Fruit fly (Drosophila melanogaster): ENCODE results near the gene CkIIalpha-i1.
A peak's percentile ranks its signal among the peaks of the same experiment; 100 is the strongest.

The CkIIalpha-i1 gene

DNA sequence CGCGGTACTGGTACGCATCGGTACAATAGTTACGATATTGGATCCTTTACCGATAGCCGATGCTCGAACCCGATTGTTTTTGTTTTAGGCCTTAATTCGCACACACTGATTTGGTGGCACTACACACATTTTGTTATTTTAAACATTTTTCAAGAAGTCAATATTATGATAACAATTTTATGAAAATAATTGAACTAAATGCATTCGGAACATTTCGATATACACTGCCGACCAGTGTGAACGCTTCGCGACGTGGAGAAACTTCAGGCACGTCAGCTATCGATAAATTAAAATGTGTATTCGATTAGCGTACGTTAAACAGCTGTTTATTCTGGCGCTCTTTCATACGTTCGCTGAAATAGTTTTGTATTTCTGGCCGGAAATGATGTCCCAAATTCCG is 15.4 kb downstream of the CkIIalpha-i1 start, which contains the start of gene CG12713 (continued):
- no peak for TF ChIP-seq CG8359 (GFP tag; optimal IDR thresholded peaks at IDR 0.05; ENCODE audit: borderline replicate concordance)
- TF ChIP-seq CG10462 (GFP tag; optimal IDR thresholded peaks at IDR 0.05) = no peak
- no peak for TF ChIP-seq CG12219 (GFP tag; optimal IDR thresholded peaks at IDR 0.05)
- TF ChIP-seq HLH3B (GFP tag; IDR thresholded peaks at IDR 0.05) = no peak
- TF ChIP-seq corto (GFP tag; optimal IDR thresholded peaks at IDR 0.05) = no peak
- no peak for TF ChIP-seq cad (GFP tag; optimal IDR thresholded peaks at IDR 0.05)
- TF ChIP-seq CG34376 (GFP tag; optimal IDR thresholded peaks at IDR 0.05) = no peak
- TF ChIP-seq tna (GFP tag; IDR thresholded peaks at IDR 0.05; ENCODE audit: partially characterized antibody) = peak; percentile 74
- TF ChIP-seq Nf-YB (GFP tag; optimal IDR thresholded peaks at IDR 0.05) = no peak
- no peak for TF ChIP-seq Ptx1 (GFP tag; IDR thresholded peaks at IDR 0.05)
- TF ChIP-seq cato (GFP tag; optimal IDR thresholded peaks at IDR 0.05; ENCODE audit: borderline replicate concordance) = no peak
- TF ChIP-seq CG15514 (GFP tag; optimal IDR thresholded peaks at IDR 0.05) = peak; percentile 82
- TF ChIP-seq Dfd (GFP tag; optimal IDR thresholded peaks at IDR 0.05) = no peak
- TF ChIP-seq kah (GFP tag; optimal IDR thresholded peaks at IDR 0.05) = no peak
- TF ChIP-seq hb (GFP tag; IDR thresholded peaks at IDR 0.05; ENCODE audit: partially characterized antibody) = peak; percentile 84
- peak; percentile 91 for TF ChIP-seq BEAF-32 (GFP tag; optimal IDR thresholded peaks at IDR 0.05)
- TF ChIP-seq CG10543 (GFP tag; optimal IDR thresholded peaks at IDR 0.05) = no peak
- no peak for TF ChIP-seq az2 (GFP tag; optimal IDR thresholded peaks at IDR 0.05)
- no peak for TF ChIP-seq CrebB (tag; optimal IDR thresholded peaks at IDR 0.05)
- no peak for TF ChIP-seq disco-r (GFP tag; optimal IDR thresholded peaks at IDR 0.05)
- TF ChIP-seq CG10147 (GFP tag; optimal IDR thresholded peaks at IDR 0.05) = no peak
- TF ChIP-seq Bteb2 (GFP tag; optimal IDR thresholded peaks at IDR 0.05) = no peak
- TF ChIP-seq vvl (GFP tag; IDR thresholded peaks at IDR 0.05) = no peak
- no peak for TF ChIP-seq Dad (GFP tag; optimal IDR thresholded peaks at IDR 0.05)
- TF ChIP-seq CG14014 (GFP tag; IDR thresholded peaks at IDR 0.05) = no peak
- no peak for TF ChIP-seq cas (GFP tag; IDR thresholded peaks at IDR 0.05)
- no peak for TF ChIP-seq kni (GFP tag; optimal IDR thresholded peaks at IDR 0.05)
- peak; percentile 65; the same call in 2 of the 3 replicates for TF ChIP-seq mld (GFP tag; IDR thresholded peaks at IDR 0.05; ENCODE audit: partially characterized antibody)
- no peak for TF ChIP-seq prd (optimal IDR thresholded peaks at IDR 0.05)
- no peak for TF ChIP-seq prd (GFP tag; IDR thresholded peaks at IDR 0.05)
- TF ChIP-seq Dp (GFP tag; optimal IDR thresholded peaks at IDR 0.05) = peak; percentile 75
- TF ChIP-seq CG1603 (tag; optimal IDR thresholded peaks at IDR 0.05) = peak; percentile 80
- TF ChIP-seq ci (GFP tag; IDR thresholded peaks at IDR 0.05) = no peak
- TF ChIP-seq gcm (GFP tag; optimal IDR thresholded peaks at IDR 0.05) = no peak
- no peak for TF ChIP-seq ab (GFP tag; optimal IDR thresholded peaks at IDR 0.05)
- TF ChIP-seq da (GFP tag; optimal IDR thresholded peaks at IDR 0.05) = no peak
- peak; percentile 82 for TF ChIP-seq Ets97D (GFP tag; optimal IDR thresholded peaks at IDR 0.05)
- no peak for TF ChIP-seq CG12071 (GFP tag; optimal IDR thresholded peaks at IDR 0.05)
- TF ChIP-seq Mad (GFP tag; optimal IDR thresholded peaks at IDR 0.05) = no peak
- no peak for TF ChIP-seq B-H1 (GFP tag; IDR thresholded peaks at IDR 0.05)
- TF ChIP-seq bbx (GFP tag; IDR thresholded peaks at IDR 0.05; ENCODE audit: partially characterized antibody) = peak; percentile 84
- no peak for TF ChIP-seq odd (GFP tag; optimal IDR thresholded peaks at IDR 0.05)
- TF ChIP-seq Rx (GFP tag; IDR thresholded peaks at IDR 0.05) = no peak
- TF ChIP-seq CG2678 (tag; optimal IDR thresholded peaks at IDR 0.05) = no peak
- TF ChIP-seq CG9727 (GFP tag; optimal IDR thresholded peaks at IDR 0.05) = peak; percentile 5
- TF ChIP-seq nom (GFP tag; optimal IDR thresholded peaks at IDR 0.05) = no peak
- TF ChIP-seq CG9215 (GFP tag; IDR thresholded peaks at IDR 0.05) = no peak
- no peak for TF ChIP-seq dmrt99B (tag; optimal IDR thresholded peaks at IDR 0.05)
- TF ChIP-seq CG9876 (GFP tag; optimal IDR thresholded peaks at IDR 0.05) = no peak
- peak; percentile 22 to 34 for TF ChIP-seq dpn (GFP tag; optimal IDR thresholded peaks at IDR 0.05)
- TF ChIP-seq CG8089 (GFP tag; optimal IDR thresholded peaks at IDR 0.05) = peak; percentile 14
